Fruit fly (Drosophila melanogaster) Kc167 (cell line): ENCODE measurements around the gene Rpn5.

ENCODE experiments used
- Myc ChIP-seq: fragments of >200 bp; optimal IDR thresholded peaks from 2 replicates; lab custom pipeline; 2017; ENCODE audit warnings: missing external identifiers
- psq ChIP-seq: fragments of >200 bp; optimal IDR thresholded peaks from 2 replicates; lab custom pipeline; 2017; ENCODE audit warnings: missing external identifiers

- TF ChIP-seq Myc (lab: Kevin White, UChicago): no peak
- TF ChIP-seq psq: no peak
Observed at dm6 chr3R:5791497-5791896, 2.2 kb downstream of the Rpn5 start, which contains the start of gene Hpf1.
